Fruit fly (Drosophila melanogaster) whole organism, embryonic: ENCODE data around the gene EAChm.

Experiments
- Abd-B ChIP-seq: fragments of 200-800 bp; sonication (Bioruptor generic); optimal IDR thresholded peaks from 2 replicates; lab custom pipeline; 2018; ENCODE audit warnings: missing biosample characterization, mild to moderate bottlenecking, missing genetic modification characterization, moderate library complexity
- Asciz ChIP-seq: fragments of 200-800 bp; sonication (Bioruptor generic); optimal IDR thresholded peaks from 2 replicates; lab custom pipeline; 2017; ENCODE audit warnings: missing biosample characterization, mild to moderate bottlenecking, missing genetic modification characterization, missing genetic modification reagents
- CG10321 ChIP-seq: fragments of 200-800 bp; sonication (Bioruptor generic); IDR thresholded peaks from 2 replicates; pipeline ENCODE4 v1.3.6; 2022; ENCODE audit warnings: missing biosample characterization, missing genetic modification characterization
- CG13424 ChIP-seq: fragments of 200-800 bp; sonication (Bioruptor generic); optimal IDR thresholded peaks from 2 replicates; lab custom pipeline; 2019; ENCODE audit warnings: missing biosample characterization, mild to moderate bottlenecking, missing genetic modification characterization, moderate library complexity
- CG14014 ChIP-seq: fragments of 200-800 bp; sonication (Bioruptor generic); IDR thresholded peaks from 2 replicates; pipeline ENCODE4 v1.3.6; 2022; ENCODE audit warnings: missing biosample characterization, missing genetic modification characterization
- CG16815 ChIP-seq: fragments of 200-800 bp; sonication (Bioruptor generic); optimal IDR thresholded peaks from 3 replicates; lab custom pipeline; 2017; ENCODE audit warnings: missing biosample characterization, mild to moderate bottlenecking, missing genetic modification characterization
- CG17612 ChIP-seq: fragments of 200-800 bp; sonication (Bioruptor generic); IDR thresholded peaks from 2 replicates; pipeline ENCODE4 v1.3.6; 2022; ENCODE audit warnings: missing biosample characterization, missing genetic modification characterization
- CG17802 ChIP-seq: fragments of 200-800 bp; sonication (Bioruptor generic); optimal IDR thresholded peaks from 2 replicates; lab custom pipeline; 2018; ENCODE audit warnings: missing biosample characterization, mild to moderate bottlenecking, missing genetic modification characterization, moderate library complexity
- CG2120 ChIP-seq: fragments of 200-800 bp; sonication (Bioruptor generic); optimal IDR thresholded peaks from 3 replicates; lab custom pipeline; 2016; ENCODE audit warnings: missing biosample characterization, missing genetic modification characterization
- CG2678 ChIP-seq: fragments of 200-800 bp; sonication (Bioruptor generic); optimal IDR thresholded peaks from 3 replicates; lab custom pipeline; 2019; ENCODE audit warnings: missing biosample characterization, mild to moderate bottlenecking, missing genetic modification characterization, moderate library complexity
- CG34224 ChIP-seq: fragments of 200-800 bp; sonication (Bioruptor generic); IDR thresholded peaks from 3 replicates; pipeline ENCODE4 v1.3.6; 2022; ENCODE audit warnings: missing biosample characterization, missing genetic modification characterization; ENCODE audit not compliant: partially characterized antibody
- CG3726 ChIP-seq: fragments of 200-800 bp; sonication (Bioruptor generic); IDR thresholded peaks from 3 replicates; pipeline ENCODE4, ENCODE4 v1.3.6; 2022; ENCODE audit warnings: missing biosample characterization, missing genetic modification characterization
- CG4360 ChIP-seq: fragments of 200-800 bp; sonication (Bioruptor generic); IDR thresholded peaks from 2 replicates; pipeline ENCODE4 v1.3.6; 2022; ENCODE audit warnings: missing biosample characterization, missing genetic modification characterization
- CG6254 ChIP-seq: fragments of 200-800 bp; sonication (Bioruptor generic); optimal IDR thresholded peaks from 3 replicates; lab custom pipeline; 2017; ENCODE audit warnings: mild to moderate bottlenecking, missing biosample characterization, missing genetic modification reagents, missing genetic modification characterization
- CG6683 ChIP-seq: fragments of 200-800 bp; sonication (Bioruptor generic); optimal IDR thresholded peaks from 2 replicates; lab custom pipeline; 2017; ENCODE audit warnings: missing biosample characterization, mild to moderate bottlenecking, missing genetic modification characterization, missing genetic modification reagents
- CG7357 ChIP-seq: fragments of 200-800 bp; sonication (Bioruptor generic); IDR thresholded peaks from 3 replicates; pipeline ENCODE4 v1.3.6; 2022; ENCODE audit warnings: missing biosample characterization, missing genetic modification characterization
- CG9609 ChIP-seq: fragments of 200-800 bp; sonication (Bioruptor generic); optimal IDR thresholded peaks from 3 replicates; lab custom pipeline; 2016; ENCODE audit warnings: missing biosample characterization, missing genetic modification characterization
- Dek ChIP-seq: fragments of 200-800 bp; sonication (Bioruptor generic); optimal IDR thresholded peaks from 3 replicates; lab custom pipeline; 2019; ENCODE audit warnings: missing biosample characterization, mild to moderate bottlenecking, missing genetic modification characterization, moderate library complexity
- HLH3B ChIP-seq: fragments of 200-800 bp; sonication (Bioruptor generic); IDR thresholded peaks from 2 replicates; pipeline ENCODE4 v1.3.6; 2022; ENCODE audit warnings: missing biosample characterization, missing genetic modification characterization
- Hey ChIP-seq: fragments of 200-800 bp; sonication (Bioruptor generic); optimal IDR thresholded peaks from 3 replicates; lab custom pipeline; 2018; ENCODE audit warnings: missing biosample characterization, mild to moderate bottlenecking, missing genetic modification characterization
- Hmr ChIP-seq: fragments of 200-800 bp; sonication (Bioruptor generic); optimal IDR thresholded peaks from 3 replicates; lab custom pipeline; 2017; ENCODE audit warnings: mild to moderate bottlenecking, missing biosample characterization, missing genetic modification reagents, missing genetic modification characterization
- Hsf ChIP-seq: fragments of 200-800 bp; sonication (Bioruptor generic); optimal IDR thresholded peaks from 3 replicates; lab custom pipeline; 2016; ENCODE audit warnings: missing biosample characterization, missing genetic modification characterization
- Lhr ChIP-seq: fragments of 200-800 bp; sonication (Bioruptor generic); optimal IDR thresholded peaks from 3 replicates; lab custom pipeline; 2017; ENCODE audit warnings: mild to moderate bottlenecking, missing biosample characterization, missing genetic modification reagents, missing genetic modification characterization
- Med ChIP-seq: fragments of 200-800 bp; sonication (Bioruptor generic); peaks from one replicate; lab custom pipeline; 2016; ENCODE audit warnings: missing biosample characterization, missing genetic modification characterization, mild to moderate bottlenecking, inconsistent platforms, moderate library complexity
- NFAT ChIP-seq: fragments of 200-800 bp; sonication (Bioruptor generic); IDR thresholded peaks from 2 replicates; pipeline ENCODE4 v1.3.6; 2022; ENCODE audit warnings: missing biosample characterization, missing genetic modification characterization
- Oaz ChIP-seq: fragments of 200-800 bp; sonication (Bioruptor generic); IDR thresholded peaks from 2 replicates; pipeline ENCODE4 v1.3.6; 2022; ENCODE audit warnings: missing biosample characterization, missing genetic modification characterization
- Sry-β ChIP-seq: fragments of 200-800 bp; sonication (Bioruptor generic); optimal IDR thresholded peaks from 2 replicates; lab custom pipeline; 2018; ENCODE audit warnings: missing biosample characterization, mild to moderate bottlenecking, missing genetic modification characterization, moderate library complexity
- Sry-δ ChIP-seq: fragments of 200-800 bp; sonication (Bioruptor generic); optimal IDR thresholded peaks from 2 replicates; lab custom pipeline; 2016; ENCODE audit warnings: missing biosample characterization, missing genetic modification characterization
- YL-1 ChIP-seq: fragments of 200-800 bp; sonication (Bioruptor generic); optimal IDR thresholded peaks from 3 replicates; lab custom pipeline; 2017; ENCODE audit warnings: missing biosample characterization, mild to moderate bottlenecking, missing genetic modification characterization
- abd-A ChIP-seq: fragments of 200-800 bp; sonication (Bioruptor generic); optimal IDR thresholded peaks from 3 replicates; lab custom pipeline; 2019; ENCODE audit warnings: missing biosample characterization, mild to moderate bottlenecking, missing genetic modification characterization, moderate library complexity
- ac ChIP-seq: fragments of 200-800 bp; sonication (Bioruptor generic); optimal IDR thresholded peaks from 3 replicates; lab custom pipeline; 2017; ENCODE audit warnings: missing biosample characterization, mild to moderate bottlenecking, missing genetic modification characterization
- dan ChIP-seq: fragments of 200-800 bp; sonication (Bioruptor generic); IDR thresholded peaks from 2 replicates; pipeline ENCODE4 v1.3.6; 2022; ENCODE audit warnings: missing biosample characterization, missing genetic modification characterization
- dm ChIP-seq: fragments of 200-800 bp; sonication (Bioruptor generic); optimal IDR thresholded peaks from 3 replicates; lab custom pipeline; 2016; ENCODE audit warnings: missing biosample characterization, missing genetic modification characterization
- esg ChIP-seq: fragments of 200-800 bp; sonication (Bioruptor generic); conservative IDR thresholded peaks from 2 replicates; pipeline ENCODE4 v1.3.6; 2022; ENCODE audit warnings: missing biosample characterization, missing genetic modification characterization
- ftz-f1 ChIP-seq: fragments of 200-800 bp; sonication (Bioruptor generic); optimal IDR thresholded peaks from 2 replicates; lab custom pipeline; 2016; ENCODE audit warnings: missing biosample characterization, missing genetic modification characterization
- mld ChIP-seq: fragments of 200-800 bp; sonication (Bioruptor generic); IDR thresholded peaks from 3 replicates; pipeline ENCODE4 v1.3.6; 2022; ENCODE audit warnings: missing biosample characterization, missing genetic modification characterization; ENCODE audit not compliant: partially characterized antibody
- nerfin-2 ChIP-seq: fragments of 200-800 bp; sonication (Bioruptor generic); IDR thresholded peaks from 2 replicates; pipeline ENCODE4 v1.3.6; 2022; ENCODE audit warnings: missing biosample characterization, missing genetic modification characterization; ENCODE audit not compliant: partially characterized antibody
- org-1 ChIP-seq: fragments of 200-800 bp; sonication (Bioruptor generic); optimal IDR thresholded peaks from 2 replicates; lab custom pipeline; 2017; ENCODE audit warnings: missing biosample characterization, missing genetic modification characterization
- prd ChIP-seq, 3 experiments: fragments of >200 bp in 2 of 3; fragments of 200-800 bp in 1 of 3; sonication (Bioruptor generic) in 1 of 3; optimal IDR thresholded peaks in 2 of 3; IDR thresholded peaks in 1 of 3; 2 replicates in 2 of 3; 3 replicates in 1 of 3; pipeline versions ENCODE4 v1.3.6 to Lab custom; 2017 to 2022; ENCODE audit warnings: missing biosample characterization in 1 of 3, missing genetic modification characterization in 1 of 3
- repo ChIP-seq: fragments of 200-800 bp; sonication (Bioruptor generic); optimal IDR thresholded peaks from 2 replicates; lab custom pipeline; 2016; ENCODE audit warnings: missing biosample characterization, missing genetic modification characterization
- sc ChIP-seq, 3 experiments: fragments of >200 bp in 2 of 3; fragments of 200-800 bp in 1 of 3; sonication (Bioruptor generic) in 1 of 3; optimal IDR thresholded peaks; 2 replicates in 2 of 3; 3 replicates in 1 of 3; lab custom pipeline; 2017; ENCODE audit warnings: mild to moderate bottlenecking in 1 of 3, missing biosample characterization in 1 of 3, missing genetic modification characterization in 1 of 3, missing genetic modification reagents in 1 of 3
- scrt ChIP-seq: fragments of 200-800 bp; sonication (Bioruptor generic); optimal IDR thresholded peaks from 2 replicates; lab custom pipeline; 2018; ENCODE audit warnings: missing biosample characterization, mild to moderate bottlenecking, missing genetic modification characterization, moderate library complexity
- sens ChIP-seq: fragments of 200-800 bp; sonication (Bioruptor generic); peaks from one replicate; lab custom pipeline; 2016; ENCODE audit warnings: missing biosample characterization, missing genetic modification characterization
- sim ChIP-seq: fragments of 200-800 bp; sonication (Bioruptor generic); IDR thresholded peaks from 2 replicates; pipeline ENCODE4 v1.3.6; 2022; ENCODE audit warnings: missing biosample characterization, missing genetic modification characterization
- sisA ChIP-seq: fragments of 200-800 bp; sonication (Bioruptor generic); IDR thresholded peaks from 2 replicates; pipeline ENCODE4 v1.3.6; 2022; ENCODE audit warnings: missing biosample characterization, missing genetic modification characterization
- ttk ChIP-seq: fragments of 200-800 bp; sonication (Bioruptor generic); IDR thresholded peaks from 2 replicates; pipeline ENCODE4 v2.1.2; 2022; ENCODE audit warnings: missing biosample characterization, missing genetic modification characterization
- vvl ChIP-seq: fragments of 200-800 bp; sonication (Bioruptor generic); IDR thresholded peaks from 2 replicates; pipeline ENCODE4 v1.3.6; 2022; ENCODE audit warnings: missing biosample characterization, missing genetic modification characterization

EAChm gene

dm6 chr3L:15098659-15099512 lies 44.3 kb downstream of the EAChm start (continued):
- TF ChIP-seq esg: peak; percentile 53; the same call in 1 of the 2 replicates
- peak; percentile 41 for TF ChIP-seq Sry-β (GFP tag; lab: Kevin White, UChicago)
- TF ChIP-seq scrt (GFP tag; lab: Kevin White, UChicago): peak; percentile 84
- TF ChIP-seq vvl (GFP tag; lab: Robert Waterston, UW): peak; percentile 97
- peak; percentile 55 for TF ChIP-seq Med (GFP tag; lab: Kevin White, UChicago)
- TF ChIP-seq CG16815 (GFP tag; lab: Kevin White, UChicago): peak; percentile 47
- peak; percentile 83 for TF ChIP-seq CG4360 (GFP tag; lab: Robert Waterston, UW)
- TF ChIP-seq CG10321 (GFP tag; lab: Robert Waterston, UW): peak; percentile 68; the same call in 1 of the 2 replicates
- peak; percentile 7 for TF ChIP-seq Hey (tag; lab: Kevin White, UChicago)
- peak; percentile 88 for TF ChIP-seq Dek (tag; lab: Kevin White, UChicago)
- peak; percentile 40 for TF ChIP-seq CG2120 (GFP tag; lab: Kevin White, UChicago)
- TF ChIP-seq CG3726 (GFP tag; lab: Robert Waterston, UW): peak; percentile 71; the same call in 1 of the 3 replicates
- peak; percentile 70 for TF ChIP-seq ac (GFP tag; lab: Kevin White, UChicago)
- TF ChIP-seq YL-1: no peak
- peak; percentile 92 for TF ChIP-seq sens (GFP tag; lab: Kevin White, UChicago)
- peak; percentile 87 for TF ChIP-seq CG13424 (tag; lab: Kevin White, UChicago)
- TF ChIP-seq Hmr (GFP tag; lab: Kevin White, UChicago): peak; percentile 86
- TF ChIP-seq repo: peak; percentile 27
- TF ChIP-seq abd-A (tag; lab: Kevin White, UChicago): peak; percentile 53
- peak; percentile 89 for TF ChIP-seq sim (GFP tag; lab: Robert Waterston, UW)
- TF ChIP-seq CG6683 (GFP tag; lab: Kevin White, UChicago): peak; percentile 91
- peak; percentile 67; the same call in 1 of the 2 replicates for TF ChIP-seq sisA (GFP tag; lab: Robert Waterston, UW)
- TF ChIP-seq NFAT (GFP tag; lab: Robert Waterston, UW): peak; percentile 70; the same call in 1 of the 2 replicates
- TF ChIP-seq prd (optimal IDR thresholded peaks at IDR 0.05; lab: Kevin White, UChicago): no peak
- peak; percentile 80 for TF ChIP-seq prd (GFP tag; IDR thresholded peaks at IDR 0.05; lab: Robert Waterston, UW)
- peak; percentile 52 for TF ChIP-seq Abd-B (GFP tag; lab: Kevin White, UChicago)
- no peak for TF ChIP-seq dan (GFP tag; lab: Robert Waterston, UW)
- peak; percentile 38 for TF ChIP-seq Lhr (GFP tag; lab: Kevin White, UChicago)
- TF ChIP-seq CG17802 (tag; lab: Kevin White, UChicago): no peak
- TF ChIP-seq CG9609: peak; percentile 3
- TF ChIP-seq CG34224 (GFP tag; lab: Robert Waterston, UW): no peak
- peak; percentile 84 for TF ChIP-seq Asciz
- TF ChIP-seq CG2678: peak; percentile 97
- peak; percentile 88 for TF ChIP-seq CG6254
- no peak for TF ChIP-seq CG17612 (GFP tag; lab: Robert Waterston, UW)
- peak; percentile 91 for TF ChIP-seq HLH3B (GFP tag; lab: Robert Waterston, UW)
- peak; percentile 70; the same call in 1 of the 2 replicates for TF ChIP-seq CG14014 (GFP tag; lab: Robert Waterston, UW)
- TF ChIP-seq Hsf (GFP tag; lab: Kevin White, UChicago): peak; percentile 45
- TF ChIP-seq ftz-f1: no peak
- TF ChIP-seq Sry-δ: no peak
- TF ChIP-seq dm (GFP tag; lab: Kevin White, UChicago): no peak
- TF ChIP-seq CG7357: peak; percentile 76
- TF ChIP-seq nerfin-2 (GFP tag; lab: Robert Waterston, UW): no peak
- no peak for TF ChIP-seq mld (GFP tag; lab: Robert Waterston, UW)
- no peak for TF ChIP-seq Oaz (GFP tag; lab: Robert Waterston, UW)
- TF ChIP-seq org-1 (GFP tag; lab: Kevin White, UChicago): peak; percentile 83
- peak; percentile 84 for TF ChIP-seq ttk
- TF ChIP-seq sc (optimal IDR thresholded peaks at IDR 0.05; lab: Kevin White, UChicago): no peak
- peak; percentile 77 for TF ChIP-seq sc (GFP tag; optimal IDR thresholded peaks at IDR 0.05; lab: Kevin White, UChicago)
